Worm (Caenorhabditis elegans) whole organism, L3 larva: ENCODE results near the gene lim-4.

Experiments used
- R02D3.7 ChIP-seq: fragments of 150-350 bp; optimal IDR thresholded peaks from 2 replicates; lab custom pipeline; 2014; ENCODE audit warnings: missing biosample characterization, missing genetic modification characterization
- ZK546.5 ChIP-seq: sonication (generic microtip); optimal IDR thresholded peaks from 2 replicates; lab custom pipeline; 2017; ENCODE audit warnings: missing biosample characterization, missing genetic modification characterization
- ama-1 ChIP-seq: fragments of 150-350 bp; optimal IDR thresholded peaks from 2 replicates; lab custom pipeline; 2018
- ceh-16 ChIP-seq: sonication (generic microtip); optimal IDR thresholded peaks from 2 replicates; lab custom pipeline; 2017; ENCODE audit warnings: missing biosample characterization, missing genetic modification characterization
- ceh-28 ChIP-seq: fragments of 150-350 bp; optimal IDR thresholded peaks from 2 replicates; lab custom pipeline; 2014; ENCODE audit warnings: missing biosample characterization, missing genetic modification reagents, missing genetic modification characterization
- ceh-82 ChIP-seq: fragments of 150-350 bp; optimal IDR thresholded peaks from 2 replicates; lab custom pipeline; 2014; ENCODE audit warnings: missing biosample characterization, missing genetic modification characterization
- ceh-9 ChIP-seq: sonication (generic microtip); optimal IDR thresholded peaks from 2 replicates; lab custom pipeline; 2018; ENCODE audit warnings: missing biosample characterization, missing genetic modification characterization
- daf-12 ChIP-seq: fragments of 150-350 bp; optimal IDR thresholded peaks from 2 replicates; lab custom pipeline; 2014; ENCODE audit warnings: missing biosample characterization, missing genetic modification reagents, missing genetic modification characterization
- egl-5 ChIP-seq: fragments of 150-350 bp; optimal IDR thresholded peaks from 2 replicates; lab custom pipeline; 2017; ENCODE audit warnings: missing biosample characterization, missing genetic modification reagents, missing genetic modification characterization, inconsistent platforms
- elt-1 ChIP-seq: fragments of 150-350 bp; optimal IDR thresholded peaks from 2 replicates; lab custom pipeline; 2014; ENCODE audit warnings: missing biosample characterization, missing genetic modification characterization
- elt-2 ChIP-seq: sonication (generic microtip); optimal IDR thresholded peaks from 2 replicates; lab custom pipeline; 2016; ENCODE audit warnings: missing genetic modification reagents, mild to moderate bottlenecking, missing genetic modification characterization, missing compliant biosample characterization
- elt-3 ChIP-seq, 3 experiments: fragments of 150-350 bp in 1 of 3; sonication (generic microtip) in 2 of 3; optimal IDR thresholded peaks; 2 replicates in 2 of 3; 4 replicates in 1 of 3; lab custom pipeline; 2014 to 2017; ENCODE audit warnings: missing biosample characterization in 3 of 3, missing genetic modification characterization in 3 of 3
- fkh-2 ChIP-seq: fragments of 150-350 bp; optimal IDR thresholded peaks from 2 replicates; lab custom pipeline; 2014; ENCODE audit warnings: missing biosample characterization, missing genetic modification reagents, missing genetic modification characterization
- fos-1 ChIP-seq: fragments of 150-350 bp; optimal IDR thresholded peaks from 2 replicates; lab custom pipeline; 2014; ENCODE audit warnings: missing biosample characterization, missing genetic modification characterization
- lin-39 ChIP-seq: fragments of 150-350 bp; optimal IDR thresholded peaks from 2 replicates; lab custom pipeline; 2018; ENCODE audit warnings: missing biosample characterization, missing genetic modification reagents, missing genetic modification characterization
- mdl-1 ChIP-seq: fragments of 150-350 bp; optimal IDR thresholded peaks from 2 replicates; lab custom pipeline; 2014; ENCODE audit warnings: missing biosample characterization, missing genetic modification characterization
- nfya-1 ChIP-seq: sonication (generic microtip); optimal IDR thresholded peaks from 2 replicates; lab custom pipeline; 2017; ENCODE audit warnings: missing genetic modification characterization, mild to moderate bottlenecking, missing compliant biosample characterization, antibody characterized with exemption, moderate library complexity; ENCODE audit not compliant: insufficient read depth
- nhr-11 ChIP-seq: fragments of 150-350 bp; optimal IDR thresholded peaks from 2 replicates; lab custom pipeline; 2014; ENCODE audit warnings: missing biosample characterization, missing genetic modification characterization
- nhr-23 ChIP-seq: fragments of 150-350 bp; optimal IDR thresholded peaks from 2 replicates; lab custom pipeline; 2014; ENCODE audit warnings: missing biosample characterization, missing genetic modification reagents, missing genetic modification characterization
- nhr-25 ChIP-seq: sonication (generic microtip); optimal IDR thresholded peaks from 2 replicates; lab custom pipeline; 2017; ENCODE audit warnings: missing biosample characterization, missing genetic modification characterization
- nhr-43 ChIP-seq: sonication (generic microtip); optimal IDR thresholded peaks from 2 replicates; lab custom pipeline; 2016; ENCODE audit warnings: mild to moderate bottlenecking, missing genetic modification characterization, missing compliant biosample characterization; ENCODE audit not compliant: poor library complexity, severe bottlenecking
- nhr-76 ChIP-seq: fragments of 150-350 bp; sonication (generic microtip); optimal IDR thresholded peaks from 5 replicates; lab custom pipeline; 2014; ENCODE audit warnings: missing biosample characterization, missing genetic modification characterization
- pha-4 ChIP-seq: fragments of 150-350 bp; optimal IDR thresholded peaks from 2 replicates; lab custom pipeline; 2014; ENCODE audit warnings: missing biosample characterization, missing genetic modification reagents, missing genetic modification characterization
- pqm-1 ChIP-seq: fragments of 150-350 bp; optimal IDR thresholded peaks from 2 replicates; lab custom pipeline; 2017; ENCODE audit warnings: missing biosample characterization, missing genetic modification characterization, inconsistent platforms
- sea-2 ChIP-seq: fragments of 150-350 bp; sonication (generic microtip); optimal IDR thresholded peaks from 4 replicates; lab custom pipeline; 2014; ENCODE audit warnings: missing biosample characterization, missing genetic modification reagents, missing genetic modification characterization
- snpc-4 ChIP-seq: fragments of 150-350 bp; optimal IDR thresholded peaks from 2 replicates; lab custom pipeline; 2014; ENCODE audit warnings: missing biosample characterization, missing genetic modification characterization
- tbx-2 ChIP-seq: sonication (generic microtip); optimal IDR thresholded peaks from 2 replicates; lab custom pipeline; 2016; ENCODE audit warnings: mild to moderate bottlenecking, missing genetic modification characterization, missing compliant biosample characterization
- unc-62 ChIP-seq: fragments of 150-350 bp; sonication (generic microtip); optimal IDR thresholded peaks from 4 replicates; lab custom pipeline; 2014; ENCODE audit warnings: missing biosample characterization, missing genetic modification reagents, missing genetic modification characterization

lim-4 gene

DNA sequence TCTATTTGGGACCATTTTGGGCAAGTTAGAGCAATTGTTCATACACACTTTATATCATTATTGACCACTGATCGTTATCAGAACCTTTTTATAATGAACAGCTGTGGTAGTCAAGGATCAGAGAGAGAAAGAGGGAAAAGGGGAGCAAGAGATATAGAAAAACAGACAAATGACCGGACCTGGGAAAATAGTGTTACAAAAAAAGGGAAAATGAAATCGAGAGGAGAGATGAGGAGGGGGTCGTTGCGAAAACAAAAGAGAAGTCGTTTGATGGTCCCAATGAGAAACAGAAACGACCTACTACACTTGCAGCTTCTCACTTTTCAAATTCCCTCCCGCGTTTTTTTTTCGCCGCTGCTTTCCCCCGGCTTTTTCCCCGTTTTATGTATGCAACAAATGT, 19.4 kb downstream of the lim-4 start:
- TF ChIP-seq elt-2 (tag; lab: Kevin White, UChicago), result no peak
- TF ChIP-seq nfya-1 (tag; lab: Kevin White, UChicago), result peak; percentile 20
- TF ChIP-seq lin-39 (tag; lab: Kevin White, UChicago), result peak; percentile 25
- peak; percentile 5 for TF ChIP-seq egl-5 (tag; lab: Kevin White, UChicago)
- TF ChIP-seq, all 47 proteins: peak for 3

DNA sequence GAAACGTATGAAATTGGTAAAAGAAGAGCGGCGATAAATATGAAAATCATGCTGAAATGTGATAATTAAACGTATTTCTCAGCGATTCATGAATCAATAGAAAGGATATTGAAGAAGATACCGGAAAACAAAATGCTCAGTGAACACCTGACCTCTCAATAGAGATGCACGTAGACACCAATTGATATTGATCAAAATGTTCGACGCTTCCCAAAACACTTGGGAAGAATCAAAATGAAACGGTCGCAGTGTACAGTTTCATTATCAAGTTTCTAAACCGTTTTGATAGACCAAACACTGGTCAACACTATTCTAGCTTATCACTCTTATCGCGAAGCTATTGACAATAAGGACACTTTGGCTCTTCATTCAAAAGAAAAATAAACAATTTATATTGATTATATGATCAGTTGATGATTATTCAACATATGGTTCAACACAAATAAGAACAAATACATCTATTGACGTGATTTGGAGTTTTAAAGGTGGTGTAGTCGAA, 30.9 kb downstream of the lim-4 start, which contains the start of gene ttr-48:
TSS of gene ttr-48 (minus strand) at position 51 of the 499 bp plus-strand sequence.
- TF ChIP-seq ZK546.5 (tag; lab: Kevin White, UChicago) (no peak), elt-2 (tag; lab: Kevin White, UChicago) (peak; percentile 88), pha-4 (peak; percentile 94), pqm-1 (tag; lab: Kevin White, UChicago) (peak; percentile 92)

DNA sequence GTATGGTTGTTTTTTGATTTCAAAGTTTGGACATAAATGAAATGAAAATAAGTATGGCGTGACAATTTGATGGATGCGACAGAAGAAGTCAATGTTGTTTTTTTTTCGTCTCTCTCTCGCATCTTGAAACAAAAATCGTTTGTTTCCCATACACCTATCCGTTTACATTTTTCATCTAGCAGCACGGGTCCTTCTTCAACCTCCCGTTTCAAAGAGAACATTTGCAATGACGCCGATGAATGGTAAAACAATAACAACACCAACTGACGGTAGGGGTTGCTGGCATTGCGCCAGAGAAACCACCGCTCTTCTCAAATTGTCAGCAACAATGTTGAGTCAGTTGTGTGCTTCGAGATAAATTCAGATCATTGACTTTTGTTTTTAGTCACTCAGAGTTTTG, 34.2 kb downstream of the lim-4 start:
- TF ChIP-seq nfya-1 (tag; lab: Kevin White, UChicago), result peak; percentile 49
- TF ChIP-seq nhr-11 (tag; lab: Kevin White, UChicago), result peak; percentile 37
- TF ChIP-seq nhr-43 (tag; lab: Kevin White, UChicago), result peak; percentile 51
- no peak for TF ChIP-seq R02D3.7
- TF ChIP-seq ceh-9 (tag; lab: Kevin White, UChicago), result no peak
- TF ChIP-seq sea-2 (GFP tag; lab: Kevin White, UChicago), result no peak
- peak; percentile 83 for TF ChIP-seq egl-5 (tag; lab: Kevin White, UChicago)
- peak; percentile 1 for TF ChIP-seq unc-62 (GFP tag; lab: Kevin White, UChicago)
- no peak for TF ChIP-seq fkh-2
- peak; percentile 58 for TF ChIP-seq lin-39 (tag; lab: Kevin White, UChicago)
- no peak for TF ChIP-seq nhr-76 (tag; lab: Kevin White, UChicago)
- no peak for TF ChIP-seq snpc-4 (tag; lab: Kevin White, UChicago)
- no peak for TF ChIP-seq ama-1 (lab: Kevin White, UChicago)
- no peak for TF ChIP-seq mdl-1 (tag; lab: Kevin White, UChicago)

DNA sequence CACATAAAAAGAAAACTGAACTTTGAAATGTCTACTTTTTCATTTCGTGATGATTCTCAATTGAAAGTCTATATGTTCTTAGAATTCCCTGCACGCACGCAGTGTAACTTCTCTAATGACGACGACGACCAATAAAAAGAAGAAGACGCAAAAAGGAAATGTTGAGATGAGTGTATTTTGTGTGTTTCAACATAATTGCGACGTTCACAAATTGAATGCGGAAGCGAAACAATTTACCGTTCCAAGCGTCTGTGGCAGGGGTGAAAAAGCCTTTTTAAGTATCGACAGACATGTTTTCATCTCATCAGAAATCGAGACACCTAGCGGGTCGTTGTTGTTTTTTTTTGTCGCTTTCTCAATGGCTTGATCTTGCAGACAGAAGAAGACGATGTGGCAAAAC, 34.7 kb downstream of the lim-4 start:
- peak; percentile 41 for TF ChIP-seq ama-1 (lab: Kevin White, UChicago)
- TF ChIP-seq nhr-25 (tag; lab: Kevin White, UChicago), result peak; percentile 63
- no peak for TF ChIP-seq daf-12 (tag; lab: Kevin White, UChicago)
- no peak for TF ChIP-seq fos-1 (tag; lab: Kevin White, UChicago)

- TF ChIP-seq ama-1 (lab: Kevin White, UChicago) (peak; percentile 15), sea-2 (GFP tag; lab: Kevin White, UChicago) (no peak), elt-3 (tag; optimal IDR thresholded peaks at IDR 0.05; lab: Kevin White, UChicago) (peak in 1 of 3 experiments; percentile 44), ceh-16 (tag; lab: Kevin White, UChicago) (no peak), nhr-43 (tag; lab: Kevin White, UChicago) (peak; percentile 69), ceh-9 (tag; lab: Kevin White, UChicago) (no peak), ceh-28 (peak; percentile 20), elt-1 (tag; lab: Kevin White, UChicago) (peak; percentile 64), tbx-2 (tag; lab: Kevin White, UChicago) (peak; percentile 2), nhr-25 (tag; lab: Kevin White, UChicago) (peak; percentile 97), nhr-23 (tag; lab: Kevin White, UChicago) (peak; percentile 54), fkh-2 (no peak)
- TF ChIP-seq, all 47 proteins: peak for 8
Observed at ce11 chrX:3837752-3838159, 35.6 kb downstream of the lim-4 start.

DNA sequence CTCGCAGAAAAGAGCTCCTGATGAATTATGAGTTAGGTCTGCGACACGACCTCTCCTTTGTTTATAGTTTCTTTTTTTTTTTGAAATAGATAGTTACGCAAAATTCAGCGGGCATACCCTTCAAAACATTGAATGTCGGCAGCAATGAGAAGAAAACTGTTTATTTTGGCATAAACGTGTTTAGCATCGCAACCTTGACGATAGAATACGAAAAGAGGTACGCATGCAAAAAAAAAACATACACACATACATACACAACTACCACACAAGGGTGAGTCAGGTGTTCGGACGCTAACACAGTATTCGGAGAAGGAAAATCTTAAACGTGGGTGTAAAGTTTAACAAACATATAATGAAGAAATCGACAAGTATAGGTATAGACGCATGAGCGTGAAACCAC, 37.7 kb downstream of the lim-4 start:
- TF ChIP-seq pha-4 (peak; percentile 1), sea-2 (GFP tag; lab: Kevin White, UChicago) (no peak), nhr-25 (tag; lab: Kevin White, UChicago) (peak; percentile 90), ceh-82 (tag; lab: Kevin White, UChicago) (no peak)
